Worm (Caenorhabditis elegans): ENCODE data around the gene C01G5.7.

C01G5.7 gene

DNA sequence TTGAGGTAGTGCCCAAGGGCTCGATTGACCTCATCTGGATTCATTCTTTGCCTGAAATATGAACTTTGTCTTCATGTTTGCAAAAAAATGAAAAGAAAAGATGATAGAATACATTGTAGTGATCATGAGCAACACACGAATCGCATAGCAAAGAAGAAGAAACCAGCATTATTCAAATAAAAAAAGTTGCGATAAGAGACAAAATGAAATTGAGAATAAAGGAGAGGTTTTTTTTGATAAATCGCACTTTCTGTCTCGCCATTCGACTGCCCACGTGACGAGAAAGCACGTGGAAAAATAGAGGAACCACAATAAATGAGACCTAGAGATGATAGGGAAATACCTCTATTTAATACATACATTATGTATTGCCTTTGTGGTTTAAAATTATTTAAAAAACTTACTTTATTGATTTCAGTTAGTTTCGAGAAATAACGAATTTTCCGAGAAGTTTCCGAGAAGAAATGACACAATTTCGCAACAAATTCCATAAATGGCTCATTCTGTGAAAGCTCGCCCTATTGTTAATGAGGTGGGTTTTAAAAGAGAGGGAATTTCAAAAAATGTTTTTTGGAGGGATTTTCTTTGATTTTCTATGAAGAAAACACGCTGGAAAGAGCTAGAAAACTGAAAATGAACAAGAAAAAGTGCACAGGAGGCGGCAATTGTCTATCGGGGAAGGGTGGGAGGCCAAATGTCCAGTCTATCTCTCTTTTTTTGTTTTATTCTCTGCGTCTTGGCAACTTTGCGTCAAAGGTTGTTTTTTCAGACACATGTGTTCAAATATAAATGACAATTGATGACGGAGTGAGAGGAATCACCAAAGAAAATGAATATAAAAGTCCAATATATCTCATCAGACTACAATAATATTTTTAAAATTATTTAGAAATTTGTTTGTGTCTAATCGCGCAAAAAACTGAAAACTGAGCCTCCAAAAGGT, 37.7 kb downstream of the C01G5.7 start, which contains the start of gene paqr-1 (continued):
- TF ChIP-seq mes-2 (tag; optimal IDR thresholded peaks at IDR 0.05; ENCODE audit: poor library complexity, severe bottlenecking) (peak; percentile 23), nhr-76 (tag; optimal IDR thresholded peaks at IDR 0.05) (no peak), T26A8.4 (GFP tag; IDR thresholded peaks at IDR 0.05) (no peak), snpc-4 (tag; optimal IDR thresholded peaks at IDR 0.05) (no peak), lin-38 (GFP tag; IDR thresholded peaks at IDR 0.05) (0 out of 2 replicates have a peak, but pooled peaks have one; percentile 22), hif-1 (tag; optimal IDR thresholded peaks at IDR 0.05) (no peak), hlh-30 (tag; optimal IDR thresholded peaks at IDR 0.05; ENCODE audit: insufficient read depth) (peak; percentile 82), ceh-82 (tag; optimal IDR thresholded peaks at IDR 0.05) (no peak), daf-16 (GFP tag; optimal IDR thresholded peaks at IDR 0.05) (peak in 1 of 2 experiments; percentile 7), daf-16 (tag; optimal IDR thresholded peaks at IDR 0.05) (peak; percentile 55), nhr-237 (tag; optimal IDR thresholded peaks at IDR 0.05) (no peak), zfp-2 (tag; optimal IDR thresholded peaks at IDR 0.05) (no peak), ces-1 (GFP tag; optimal IDR thresholded peaks at IDR 0.05) (no peak), mep-1 (tag; optimal IDR thresholded peaks at IDR 0.05) (peak; percentile 34)

DNA sequence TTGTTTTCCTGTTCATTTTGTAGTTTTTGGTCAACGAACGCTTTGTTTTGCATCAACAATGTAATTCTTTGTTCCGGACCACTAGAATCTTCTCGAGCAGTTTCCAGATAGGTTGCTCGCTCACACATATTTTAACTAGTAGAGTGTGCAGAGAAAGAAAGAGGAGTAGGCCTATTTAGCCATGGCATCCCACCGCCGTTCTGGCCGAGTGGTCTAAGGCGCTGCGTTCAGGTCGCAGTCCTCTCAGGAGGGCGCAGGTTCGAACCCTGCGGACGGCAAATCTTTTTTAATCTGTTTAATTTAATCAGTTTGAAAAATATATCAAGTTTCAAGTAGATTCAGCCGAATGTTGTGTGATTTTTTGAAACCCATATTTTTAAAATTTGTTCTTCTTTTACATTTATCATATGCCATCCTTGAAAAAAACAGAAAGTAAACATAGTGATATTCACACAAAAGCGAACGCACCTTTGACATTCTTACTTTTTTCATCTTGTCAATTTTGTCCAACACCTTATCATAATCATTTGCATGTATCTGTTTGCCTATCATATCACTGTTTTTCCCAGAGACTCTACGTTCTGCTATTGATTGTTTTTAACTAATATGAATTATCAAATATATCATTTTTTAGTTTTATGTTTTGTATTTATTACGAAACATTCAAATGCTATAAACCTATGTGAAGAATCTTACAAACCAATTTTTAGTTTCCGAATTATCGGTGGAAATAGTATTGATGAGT, 38.8 kb downstream of the C01G5.7 start, which contains the start of gene try-3:
Gene try-3 (plus strand): TSS at position 532 of the 745 bp plus-strand sequence.
- TF ChIP-seq F26F4.8 (GFP tag; conservative IDR thresholded peaks at IDR 0.05) (peak; percentile 76), ZK337.2 (GFP tag; IDR thresholded peaks at IDR 0.05) (0 out of 2 replicates have a peak, but pooled peaks have one; percentile 14), sdz-12 (GFP tag; optimal IDR thresholded peaks at IDR 0.05) (peak; percentile 57), set-16 (GFP tag; IDR thresholded peaks at IDR 0.05) (no peak; the same call in none of the 2 replicates), pha-4 (GFP tag; IDR thresholded peaks at IDR 0.05) (peak; percentile 87), pha-4 (tag; optimal IDR thresholded peaks at IDR 0.05) (no peak), hlh-30 (tag; optimal IDR thresholded peaks at IDR 0.05; ENCODE audit: insufficient read depth) (peak; percentile 68), D1046.2 (GFP tag; IDR thresholded peaks at IDR 0.05) (peak; percentile 81), dmd-6 (GFP tag; IDR thresholded peaks at IDR 0.05) (peak; percentile 66), Y48G9A.11 (GFP tag; IDR thresholded peaks at IDR 0.05) (peak; percentile 76), dmd-8 (GFP tag; IDR thresholded peaks at IDR 0.05) (peak; percentile 73; the same call in 1 of the 2 replicates), gei-8 (GFP tag; optimal IDR thresholded peaks at IDR 0.05) (peak; percentile 73), ceh-28 (tag; optimal IDR thresholded peaks at IDR 0.05) (no peak), T20F7.1 (GFP tag; optimal IDR thresholded peaks at IDR 0.05) (no peak), tag-97 (GFP tag; IDR thresholded peaks at IDR 0.05) (no peak), fkh-10 (GFP tag; optimal IDR thresholded peaks at IDR 0.05) (peak; percentile 68), daf-19 (GFP tag; conservative IDR thresholded peaks at IDR 0.05) (no peak), saeg-2 (GFP tag; IDR thresholded peaks at IDR 0.05) (no peak), nhr-25 (tag; optimal IDR thresholded peaks at IDR 0.05; ENCODE audit: borderline replicate concordance, insufficient read depth) (no peak), spr-3 (GFP tag; optimal IDR thresholded peaks at IDR 0.05) (peak; percentile 0), dmd-9 (GFP tag; IDR thresholded peaks at IDR 0.05) (peak; percentile 64; the same call in 1 of the 2 replicates), lsy-2 (tag; optimal IDR thresholded peaks at IDR 0.05) (peak in 1 of 2 experiments; percentile 67), F37D6.2 (tag; optimal IDR thresholded peaks at IDR 0.05) (peak; percentile 22), nhr-48 (tag; optimal IDR thresholded peaks at IDR 0.05) (peak; percentile 34), ctbp-1 (GFP tag; IDR thresholded peaks at IDR 0.05) (peak; percentile 91), spr-1 (tag; optimal IDR thresholded peaks at IDR 0.05) (peak; percentile 11), hif-1 (tag; optimal IDR thresholded peaks at IDR 0.05) (peak in 1 of 2 experiments; percentile 57), pqm-1 (tag; optimal IDR thresholded peaks at IDR 0.05) (no peak), dve-1 (tag; optimal IDR thresholded peaks at IDR 0.05; ENCODE audit: insufficient read depth) (peak; percentile 27), vab-7 (GFP tag; IDR thresholded peaks at IDR 0.05) (peak; percentile 84), unc-39 (tag; optimal IDR thresholded peaks at IDR 0.05) (no peak), Y5F2A.4 (GFP tag; optimal IDR thresholded peaks at IDR 0.05) (peak; percentile 26), mxl-2 (GFP tag; conservative IDR thresholded peaks at IDR 0.05) (0 out of 2 replicates have a peak, but pooled peaks have one; percentile 16)

Measured in whole organism, L4 larva.